Worm (Caenorhabditis elegans): Measurements from ENCODE around the gene sri-28.

DNA sequence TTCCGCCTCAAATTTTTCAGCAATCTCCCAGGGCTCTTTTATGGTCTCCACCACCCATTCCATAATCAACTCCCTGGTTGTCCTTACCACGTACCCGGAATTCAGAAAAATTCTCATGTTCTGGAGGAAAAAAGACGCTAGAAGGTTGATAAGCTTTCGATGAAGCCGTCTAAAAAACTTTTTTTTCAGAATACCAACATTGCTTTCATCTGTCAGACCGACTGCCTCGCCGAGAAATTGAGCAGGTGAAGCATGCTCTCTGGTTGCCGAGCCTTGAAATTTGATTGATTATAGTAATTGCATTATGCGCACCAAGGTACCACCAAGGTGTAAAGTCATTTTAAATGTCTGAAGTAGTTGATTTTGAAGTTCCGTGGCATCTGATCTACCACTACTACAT is 2.6 kb upstream of the sri-28 start, which contains the start of gene sri-30:
- no peak for TF ChIP-seq egl-27 (tag; optimal IDR thresholded peaks at IDR 0.05)
- TF ChIP-seq zag-1 (tag; optimal IDR thresholded peaks at IDR 0.05), result no peak
- no peak for TF ChIP-seq ztf-11 (tag; optimal IDR thresholded peaks at IDR 0.05)
- no peak for TF ChIP-seq unc-39 (tag; optimal IDR thresholded peaks at IDR 0.05)
- TF ChIP-seq nhr-67 (tag; optimal IDR thresholded peaks at IDR 0.05), result no peak
- TF ChIP-seq nhr-237 (tag; optimal IDR thresholded peaks at IDR 0.05), result no peak
- TF ChIP-seq aly-2 (tag; optimal IDR thresholded peaks at IDR 0.05), result no peak
- no peak for TF ChIP-seq unc-62 (GFP tag; optimal IDR thresholded peaks at IDR 0.05)
- no peak for TF ChIP-seq lin-15B (tag; optimal IDR thresholded peaks at IDR 0.05)
- TF ChIP-seq fkh-10 (GFP tag; optimal IDR thresholded peaks at IDR 0.05), result no peak
- TF ChIP-seq nhr-76 (tag; optimal IDR thresholded peaks at IDR 0.05), result no peak
